Fruit fly (Drosophila melanogaster) whole organism, embryonic: ENCODE measurements around the gene yrt.
A peak's percentile ranks its signal among the peaks of the same experiment; 100 is the strongest.

Experiments
- Atf-2 ChIP-seq: fragments of 200-800 bp; sonication (Bioruptor generic); optimal IDR thresholded peaks from 2 replicates; lab custom pipeline; 2016; ENCODE audit warnings: missing biosample characterization, missing genetic modification characterization
- Atf6 ChIP-seq: fragments of 200-800 bp; sonication (Bioruptor generic); IDR thresholded peaks from 2 replicates; pipeline ENCODE4 v1.3.6; 2022; ENCODE audit warnings: missing biosample characterization, missing genetic modification characterization
- B-H2 ChIP-seq: fragments of 200-800 bp; sonication (Bioruptor generic); optimal IDR thresholded peaks from 2 replicates; lab custom pipeline; 2018; ENCODE audit warnings: missing biosample characterization, mild to moderate bottlenecking, missing genetic modification characterization
- BtbVII ChIP-seq: fragments of 200-800 bp; sonication (Bioruptor generic); optimal IDR thresholded peaks from 3 replicates; lab custom pipeline; 2017; ENCODE audit warnings: missing biosample characterization, mild to moderate bottlenecking, missing genetic modification characterization
- Bteb2 ChIP-seq: fragments of 200-800 bp; sonication (Bioruptor generic); optimal IDR thresholded peaks from 2 replicates; lab custom pipeline; 2016; ENCODE audit warnings: missing biosample characterization, missing genetic modification characterization
- CG10543 ChIP-seq: fragments of 200-800 bp; sonication (Bioruptor generic); optimal IDR thresholded peaks from 3 replicates; lab custom pipeline; 2017; ENCODE audit warnings: missing biosample characterization, mild to moderate bottlenecking, missing genetic modification characterization, moderate library complexity
- CG11093 ChIP-seq: fragments of 200-800 bp; sonication (Bioruptor generic); IDR thresholded peaks from 3 replicates; pipeline ENCODE4 v1.3.6; 2022; ENCODE audit warnings: missing biosample characterization, missing genetic modification characterization
- CG13123 ChIP-seq: fragments of 200-800 bp; sonication (Bioruptor generic); optimal IDR thresholded peaks from 2 replicates; lab custom pipeline; 2016; ENCODE audit warnings: missing biosample characterization, missing genetic modification characterization
- CG15514 ChIP-seq: fragments of 200-800 bp; sonication (Bioruptor generic); optimal IDR thresholded peaks from 3 replicates; lab custom pipeline; 2017; ENCODE audit warnings: missing biosample characterization, missing genetic modification characterization, mild to moderate bottlenecking, moderate library complexity, missing genetic modification reagents
- CG1647 ChIP-seq: fragments of 200-800 bp; sonication (Bioruptor generic); optimal IDR thresholded peaks from 3 replicates; lab custom pipeline; 2016; ENCODE audit warnings: missing biosample characterization, missing genetic modification characterization
- CG18262 ChIP-seq: fragments of 200-800 bp; optimal IDR thresholded peaks from 3 replicates; lab custom pipeline; 2019; ENCODE audit warnings: missing biosample characterization, mild to moderate bottlenecking, missing genetic modification characterization, moderate library complexity
- CG2199 ChIP-seq: fragments of 200-800 bp; sonication (Bioruptor generic); IDR thresholded peaks from 3 replicates; pipeline ENCODE4 v1.3.6; 2022; ENCODE audit warnings: missing biosample characterization, missing genetic modification characterization
- CG2712 ChIP-seq: fragments of 200-800 bp; optimal IDR thresholded peaks from 3 replicates; lab custom pipeline; 2019; ENCODE audit warnings: missing biosample characterization, mild to moderate bottlenecking, missing genetic modification characterization, moderate library complexity
- CG30020 ChIP-seq: fragments of 200-800 bp; optimal IDR thresholded peaks from 2 replicates; lab custom pipeline; 2019; ENCODE audit warnings: missing biosample characterization, mild to moderate bottlenecking, missing genetic modification characterization, moderate library complexity
- CG4820 ChIP-seq: fragments of 200-800 bp; sonication (Bioruptor generic); optimal IDR thresholded peaks from 3 replicates; lab custom pipeline; 2016; ENCODE audit warnings: missing biosample characterization, missing genetic modification characterization
- CG6272 ChIP-seq: fragments of 200-800 bp; sonication (Bioruptor generic); IDR thresholded peaks from 2 replicates; pipeline ENCODE4 v1.3.6; 2022; ENCODE audit warnings: missing biosample characterization, missing genetic modification characterization
- CG6854 ChIP-seq: fragments of 200-800 bp; sonication (Bioruptor generic); optimal IDR thresholded peaks from 3 replicates; lab custom pipeline; 2017; ENCODE audit warnings: missing biosample characterization, mild to moderate bottlenecking, missing genetic modification characterization
- CG7745 ChIP-seq: fragments of 200-800 bp; sonication (Bioruptor generic); optimal IDR thresholded peaks from 2 replicates; lab custom pipeline; 2018; ENCODE audit warnings: missing biosample characterization, mild to moderate bottlenecking, missing genetic modification characterization, moderate library complexity
- CkIIα-i1 ChIP-seq: fragments of 200-800 bp; sonication (Bioruptor generic); IDR thresholded peaks from 2 replicates; pipeline ENCODE4 v1.3.6; 2022; ENCODE audit warnings: missing biosample characterization, missing genetic modification characterization
- D ChIP-seq, 2 experiments: fragments of 200-800 bp in 1 of 2; fragments of >200 bp in 1 of 2; sonication (Bioruptor generic) in 1 of 2; optimal IDR thresholded peaks; 2 replicates in 1 of 2; 3 replicates in 1 of 2; lab custom pipeline; 2017; ENCODE audit warnings: mild to moderate bottlenecking in 1 of 2, missing biosample characterization in 1 of 2, missing genetic modification characterization in 1 of 2, missing genetic modification reagents in 1 of 2
- D19B ChIP-seq: fragments of 200-800 bp; sonication (Bioruptor generic); optimal IDR thresholded peaks from 2 replicates; lab custom pipeline; 2017; ENCODE audit warnings: missing biosample characterization, mild to moderate bottlenecking, missing genetic modification characterization
- Dad ChIP-seq: fragments of 200-800 bp; sonication (Bioruptor generic); optimal IDR thresholded peaks from 3 replicates; lab custom pipeline; 2016; ENCODE audit warnings: missing biosample characterization, missing genetic modification characterization
- Fer3 ChIP-seq: fragments of 200-800 bp; sonication (Bioruptor generic); optimal IDR thresholded peaks from 2 replicates; lab custom pipeline; 2018; ENCODE audit warnings: missing biosample characterization, mild to moderate bottlenecking, missing genetic modification characterization, moderate library complexity
- GATAe ChIP-seq: fragments of 200-800 bp; sonication (Bioruptor generic); conservative IDR thresholded peaks from 2 replicates; pipeline ENCODE4 v1.3.6; 2022; ENCODE audit warnings: missing biosample characterization, missing genetic modification characterization
- Hand ChIP-seq: fragments of 200-800 bp; sonication (Bioruptor generic); optimal IDR thresholded peaks from 2 replicates; lab custom pipeline; 2017; ENCODE audit warnings: mild to moderate bottlenecking, missing biosample characterization, missing genetic modification reagents, missing genetic modification characterization
- Hr39 ChIP-seq: fragments of >200 bp; optimal IDR thresholded peaks from 2 replicates; lab custom pipeline; 2017
- MBD-R2 ChIP-seq: fragments of 200-800 bp; sonication (Bioruptor generic); IDR thresholded peaks from 2 replicates; pipeline ENCODE4 v1.3.6; 2022; ENCODE audit warnings: missing biosample characterization, missing genetic modification characterization
- Mad ChIP-seq: fragments of 200-800 bp; sonication (Bioruptor generic); optimal IDR thresholded peaks from 2 replicates; lab custom pipeline; 2016; ENCODE audit warnings: missing biosample characterization, missing genetic modification characterization
- Meics ChIP-seq: fragments of 200-800 bp; sonication (Bioruptor generic); optimal IDR thresholded peaks from 2 replicates; lab custom pipeline; 2017; ENCODE audit warnings: missing biosample characterization, mild to moderate bottlenecking, missing genetic modification characterization
- Nf-YA ChIP-seq: fragments of 200-800 bp; sonication (Bioruptor generic); IDR thresholded peaks from 2 replicates; pipeline ENCODE4 v1.3.6; 2022; ENCODE audit warnings: missing biosample characterization, missing genetic modification characterization
- Sox100B ChIP-seq: fragments of 200-800 bp; sonication (Bioruptor generic); optimal IDR thresholded peaks from 3 replicates; lab custom pipeline; 2018; ENCODE audit warnings: missing biosample characterization, mild to moderate bottlenecking, missing genetic modification characterization
- Ssrp ChIP-seq: fragments of 200-800 bp; sonication (Bioruptor generic); optimal IDR thresholded peaks from 2 replicates; lab custom pipeline; 2018; ENCODE audit warnings: missing biosample characterization, mild to moderate bottlenecking, missing genetic modification characterization, moderate library complexity
- TFAM ChIP-seq: fragments of 200-800 bp; sonication (Bioruptor generic); optimal IDR thresholded peaks from 2 replicates; lab custom pipeline; 2017; ENCODE audit warnings: missing biosample characterization, missing genetic modification characterization, inconsistent platforms
- ara ChIP-seq: fragments of 200-800 bp; sonication (Bioruptor generic); IDR thresholded peaks from 2 replicates; pipeline ENCODE4 v1.3.6; 2022; ENCODE audit warnings: missing biosample characterization, missing genetic modification characterization
- ato ChIP-seq: fragments of 200-800 bp; sonication (Bioruptor generic); IDR thresholded peaks from 2 replicates; pipeline ENCODE4 v1.3.6; 2022; ENCODE audit warnings: missing biosample characterization, missing genetic modification characterization; ENCODE audit not compliant: partially characterized antibody
- bsh ChIP-seq, 2 experiments: fragments of 200-800 bp; sonication (Bioruptor generic); optimal IDR thresholded peaks; 2 replicates each; lab custom pipeline; 2017 to 2018; ENCODE audit warnings: mild to moderate bottlenecking in 2 of 2, missing biosample characterization in 2 of 2, missing genetic modification characterization in 2 of 2, moderate library complexity in 1 of 2
- dpn ChIP-seq, 2 experiments: fragments of 200-800 bp; sonication (Bioruptor generic); optimal IDR thresholded peaks; 3 replicates each; lab custom pipeline; 2016; ENCODE audit warnings: missing biosample characterization in 2 of 2, missing genetic modification characterization in 2 of 2
- fu2 ChIP-seq: fragments of 200-800 bp; sonication (Bioruptor generic); optimal IDR thresholded peaks from 2 replicates; lab custom pipeline; 2016; ENCODE audit warnings: missing biosample characterization, missing genetic modification characterization
- hth ChIP-seq: fragments of >200 bp; optimal IDR thresholded peaks from 2 replicates; lab custom pipeline; 2017; ENCODE audit warnings: inconsistent platforms
- insv ChIP-seq, 2 experiments: fragments of 200-800 bp; sonication (Bioruptor generic); optimal IDR thresholded peaks; 3 replicates each; lab custom pipeline; 2016 to 2018; ENCODE audit warnings: missing biosample characterization in 2 of 2, missing genetic modification characterization in 2 of 2
- klu ChIP-seq: fragments of 200-800 bp; sonication (Bioruptor generic); IDR thresholded peaks from 2 replicates; pipeline ENCODE4 v1.3.6; 2022; ENCODE audit warnings: missing biosample characterization, missing genetic modification characterization
- mirr ChIP-seq: fragments of 200-800 bp; sonication (Bioruptor generic); optimal IDR thresholded peaks from 3 replicates; lab custom pipeline; 2018; ENCODE audit warnings: missing biosample characterization, mild to moderate bottlenecking, missing genetic modification characterization
- onecut ChIP-seq: fragments of 200-800 bp; sonication (Bioruptor generic); IDR thresholded peaks from 2 replicates; pipeline ENCODE4 v1.3.6; 2022; ENCODE audit warnings: missing biosample characterization, missing genetic modification characterization
- pho ChIP-seq: fragments of 200-800 bp; sonication (Bioruptor generic); optimal IDR thresholded peaks from 2 replicates; lab custom pipeline; 2016; ENCODE audit warnings: missing biosample characterization, missing genetic modification characterization
- pum ChIP-seq: fragments of 200-800 bp; sonication (Bioruptor generic); optimal IDR thresholded peaks from 2 replicates; lab custom pipeline; 2016; ENCODE audit warnings: missing biosample characterization, missing genetic modification characterization
- salm ChIP-seq: fragments of 200-800 bp; sonication (Bioruptor generic); optimal IDR thresholded peaks from 2 replicates; lab custom pipeline; 2018; ENCODE audit warnings: missing biosample characterization, mild to moderate bottlenecking, missing genetic modification characterization
- sc ChIP-seq, 3 experiments: fragments of >200 bp in 2 of 3; fragments of 200-800 bp in 1 of 3; sonication (Bioruptor generic) in 1 of 3; optimal IDR thresholded peaks; 2 replicates in 2 of 3; 3 replicates in 1 of 3; lab custom pipeline; 2017; ENCODE audit warnings: mild to moderate bottlenecking in 1 of 3, missing biosample characterization in 1 of 3, missing genetic modification characterization in 1 of 3, missing genetic modification reagents in 1 of 3
- tna ChIP-seq: fragments of 200-800 bp; sonication (Bioruptor generic); IDR thresholded peaks from 2 replicates; pipeline ENCODE4 v1.3.6; 2022; ENCODE audit warnings: missing biosample characterization, missing genetic modification characterization; ENCODE audit not compliant: partially characterized antibody

The yrt gene

DNA sequence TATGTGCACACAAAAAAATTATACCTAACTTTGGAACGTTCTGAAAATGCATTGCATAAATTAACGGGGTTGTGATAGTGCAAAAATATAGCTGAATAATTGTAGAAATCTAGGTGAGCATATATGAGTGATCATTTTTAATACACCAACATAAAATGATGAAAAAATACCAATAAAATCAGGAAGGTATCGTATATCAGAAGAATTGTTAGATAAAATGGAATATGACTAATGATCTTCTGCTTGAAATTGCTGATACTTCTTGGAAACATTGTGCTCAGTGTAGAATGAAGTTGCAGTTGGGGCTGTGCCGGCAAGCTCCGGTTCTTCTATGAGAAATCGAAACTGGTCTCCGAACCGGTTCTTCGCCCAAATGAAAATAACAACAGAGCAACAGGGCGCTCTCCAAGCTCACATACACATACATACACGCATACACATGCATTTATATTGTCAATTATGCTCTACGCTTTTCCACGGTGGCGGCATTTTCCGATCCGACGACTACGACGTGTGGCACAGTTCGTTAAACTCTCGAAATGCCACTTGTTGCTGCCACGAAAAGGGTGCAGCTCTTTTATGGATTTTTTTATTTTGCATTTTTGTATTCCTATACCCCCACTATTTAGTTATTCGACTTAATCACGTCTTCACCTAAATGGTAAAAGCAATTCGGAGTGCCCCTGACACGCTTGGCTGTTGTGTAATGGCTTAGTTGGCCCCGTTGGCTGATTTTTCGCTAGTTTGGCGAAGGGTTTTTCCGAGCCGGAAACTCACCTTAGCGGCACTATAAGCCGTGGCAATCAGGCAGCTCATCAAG is 33.7 kb downstream of the yrt start (continued):
- TF ChIP-seq Sox100B (GFP tag; lab: Kevin White, UChicago) (peak; percentile 85), CG1647 (peak; percentile 72), TFAM (GFP tag; lab: Kevin White, UChicago) (peak; percentile 53), Fer3 (tag; lab: Kevin White, UChicago) (peak; percentile 66), CG2712 (tag; lab: Kevin White, UChicago) (peak; percentile 95), salm (tag; lab: Kevin White, UChicago) (peak; percentile 77), dpn (GFP tag; optimal IDR thresholded peaks at IDR 0.05; lab: Kevin White, UChicago) (peak; percentile 90 to 92), klu (GFP tag; lab: Robert Waterston, UW) (peak; percentile 81), Nf-YA (GFP tag; lab: Robert Waterston, UW) (0 out of 2 replicates have a peak, but pooled peaks have one; percentile 14), Hr39 (lab: Kevin White, UChicago) (no peak), CG10543 (GFP tag; lab: Kevin White, UChicago) (peak; percentile 53), Dad (GFP tag; lab: Kevin White, UChicago) (peak; percentile 84), Atf6 (GFP tag; lab: Robert Waterston, UW) (peak; percentile 88), Ssrp (tag; lab: Kevin White, UChicago) (peak; percentile 92), ara (peak; percentile 88), fu2 (GFP tag; lab: Kevin White, UChicago) (peak; percentile 85), CG15514 (GFP tag; lab: Kevin White, UChicago) (peak; percentile 80), pho (peak; percentile 85), Atf-2 (GFP tag; lab: Kevin White, UChicago) (peak; percentile 91), CG7745 (tag; lab: Kevin White, UChicago) (no peak), hth (no peak), Bteb2 (peak; percentile 89), GATAe (GFP tag; lab: Robert Waterston, UW) (no peak; the same call in 1 of the 2 replicates), CG2199 (GFP tag; lab: Robert Waterston, UW) (peak; percentile 85), Meics (peak; percentile 88), tna (GFP tag; lab: Robert Waterston, UW) (no peak), mirr (peak; percentile 23), D19B (GFP tag; lab: Kevin White, UChicago) (peak; percentile 71), MBD-R2 (GFP tag; lab: Robert Waterston, UW) (peak; percentile 48), Hand (GFP tag; lab: Kevin White, UChicago) (peak; percentile 68), onecut (peak; percentile 53), CG4820 (GFP tag; lab: Kevin White, UChicago) (peak; percentile 83), CG13123 (GFP tag; lab: Kevin White, UChicago) (peak; percentile 65), B-H2 (peak; percentile 19), pum (peak; percentile 89), CG18262 (tag; lab: Kevin White, UChicago) (peak; percentile 95), CG11093 (GFP tag; lab: Robert Waterston, UW) (peak; percentile 69; the same call in 2 of the 3 replicates), bsh (GFP tag; optimal IDR thresholded peaks at IDR 0.05; lab: Kevin White, UChicago) (peak; percentile 90 to 91), ato (GFP tag; lab: Robert Waterston, UW) (no peak), CkIIα-i1 (GFP tag; lab: Robert Waterston, UW) (0 out of 2 replicates have a peak, but pooled peaks have one; percentile 21), CG30020 (tag; lab: Kevin White, UChicago) (peak; percentile 69), CG6854 (GFP tag; lab: Kevin White, UChicago) (peak; percentile 63), Mad (GFP tag; lab: Kevin White, UChicago) (peak; percentile 80), CG6272 (GFP tag; lab: Robert Waterston, UW) (peak; percentile 53), BtbVII (GFP tag; lab: Kevin White, UChicago) (peak; percentile 75), D (optimal IDR thresholded peaks at IDR 0.05; lab: Kevin White, UChicago) (no peak), D (GFP tag; optimal IDR thresholded peaks at IDR 0.05; lab: Kevin White, UChicago) (peak; percentile 80), insv (GFP tag; optimal IDR thresholded peaks at IDR 0.05; lab: Kevin White, UChicago) (peak; percentile 6 to 47), sc (optimal IDR thresholded peaks at IDR 0.05; lab: Kevin White, UChicago) (no peak), sc (GFP tag; optimal IDR thresholded peaks at IDR 0.05; lab: Kevin White, UChicago) (peak; percentile 90)
